Worm (Caenorhabditis elegans) whole organism, L1 larva: Measurements from ENCODE around the gene unc-115.

Source experiments
- C16A3.4 ChIP-seq: fragments of 150-350 bp; optimal IDR thresholded peaks from 2 replicates; lab custom pipeline; 2014; ENCODE audit warnings: missing biosample characterization, missing genetic modification characterization
- Y116A8C.19 ChIP-seq: sonication (generic microtip); optimal IDR thresholded peaks from 2 replicates; lab custom pipeline; 2016; ENCODE audit warnings: missing compliant biosample characterization, missing genetic modification characterization, borderline replicate concordance
- aly-2 ChIP-seq: fragments of 150-350 bp; optimal IDR thresholded peaks from 2 replicates; lab custom pipeline; 2014; ENCODE audit warnings: missing biosample characterization, missing genetic modification characterization
- ama-1 ChIP-seq: fragments of 150-350 bp; optimal IDR thresholded peaks from 2 replicates; lab custom pipeline; 2014
- ceh-63 ChIP-seq: fragments of 200-800 bp; sonication (Bioruptor generic); optimal IDR thresholded peaks from 2 replicates; lab custom pipeline; 2018; ENCODE audit warnings: mild to moderate bottlenecking, missing genetic modification characterization, missing compliant biosample characterization
- ceh-82 ChIP-seq, 3 experiments: fragments of 150-350 bp in 1 of 3; sonication (generic microtip) in 2 of 3; optimal IDR thresholded peaks; 2 replicates each; lab custom pipeline; 2014 to 2017; ENCODE audit warnings: missing biosample characterization in 3 of 3, missing genetic modification characterization in 3 of 3
- ceh-90 ChIP-seq: sonication (generic microtip); optimal IDR thresholded peaks from 2 replicates; lab custom pipeline; 2016; ENCODE audit warnings: missing genetic modification characterization, missing compliant biosample characterization
- dpl-1 ChIP-seq, 3 experiments: fragments of 150-350 bp in 2 of 3; sonication (generic microtip) in 1 of 3; optimal IDR thresholded peaks; 2 replicates each; lab custom pipeline; 2014 to 2017; ENCODE audit warnings: missing biosample characterization in 3 of 3, missing genetic modification characterization in 3 of 3, missing genetic modification reagents in 3 of 3
- efl-1 ChIP-seq, 4 experiments: fragments of 150-350 bp; optimal IDR thresholded peaks in 3 of 4; peaks in 1 of 4; 1 replicate in 1 of 4; 2 replicates in 3 of 4; lab custom pipeline; 2014; ENCODE audit warnings: missing biosample characterization in 2 of 4, missing genetic modification characterization in 2 of 4, missing genetic modification reagents in 2 of 4
- efl-3 ChIP-seq: fragments of 200-800 bp; sonication (Bioruptor generic); optimal IDR thresholded peaks from 2 replicates; lab custom pipeline; 2018; ENCODE audit warnings: mild to moderate bottlenecking, missing genetic modification characterization, missing compliant biosample characterization
- egl-13 ChIP-seq: sonication (generic microtip); optimal IDR thresholded peaks from 2 replicates; lab custom pipeline; 2016; ENCODE audit warnings: missing genotype, missing genetic modification reagents, missing genetic modification characterization, missing compliant biosample characterization
- egl-27 ChIP-seq, 2 experiments: fragments of 150-350 bp in 1 of 2; sonication (generic microtip); optimal IDR thresholded peaks; 3 replicates each; lab custom pipeline; 2017 to 2018; ENCODE audit warnings: missing biosample characterization in 2 of 2, missing genetic modification characterization in 2 of 2, missing genetic modification reagents in 2 of 2
- ets-5 ChIP-seq: fragments of 200-800 bp; sonication (Bioruptor generic); IDR thresholded peaks from 2 replicates; pipeline ENCODE4 v1.3.6; 2022; ENCODE audit warnings: missing genetic modification characterization, missing compliant biosample characterization
- fkh-10 ChIP-seq: sonication (generic microtip); optimal IDR thresholded peaks from 2 replicates; lab custom pipeline; 2017; ENCODE audit warnings: missing biosample characterization, missing genetic modification reagents, missing genetic modification characterization
- fkh-4 ChIP-seq: sonication (generic microtip); optimal IDR thresholded peaks from 2 replicates; lab custom pipeline; 2016; ENCODE audit warnings: missing compliant biosample characterization, missing genetic modification characterization, borderline replicate concordance
- fos-1 ChIP-seq: fragments of 150-350 bp; optimal IDR thresholded peaks from 2 replicates; lab custom pipeline; 2014; ENCODE audit warnings: missing biosample characterization, missing genetic modification characterization
- grh-1 ChIP-seq: fragments of 200-800 bp; sonication (Bioruptor generic); IDR thresholded peaks from 2 replicates; pipeline ENCODE4 v1.3.6; 2022; ENCODE audit warnings: missing genetic modification reagents, missing genetic modification characterization, missing compliant biosample characterization
- hpl-2 ChIP-seq: fragments of 150-350 bp; optimal IDR thresholded peaks from 2 replicates; lab custom pipeline; 2014; ENCODE audit warnings: missing biosample characterization, missing genetic modification reagents, missing genetic modification characterization
- lin-14 ChIP-seq: fragments of 200-800 bp; sonication (Bioruptor generic); optimal IDR thresholded peaks from 2 replicates; lab custom pipeline; 2018; ENCODE audit warnings: mild to moderate bottlenecking, missing genetic modification characterization, moderate library complexity, missing compliant biosample characterization
- lin-15B ChIP-seq: fragments of 150-350 bp; sonication (generic microtip); optimal IDR thresholded peaks from 3 replicates; lab custom pipeline; 2014; ENCODE audit warnings: missing biosample characterization, missing genetic modification characterization
- lin-35 ChIP-seq, 2 experiments: fragments of 150-350 bp; optimal IDR thresholded peaks; 2 replicates each; lab custom pipeline; 2014; ENCODE audit warnings: missing biosample characterization in 2 of 2, missing genetic modification characterization in 2 of 2, missing genetic modification reagents in 2 of 2
- lin-39 ChIP-seq: fragments of 150-350 bp; optimal IDR thresholded peaks from 2 replicates; lab custom pipeline; 2014; ENCODE audit warnings: missing biosample characterization, missing genetic modification reagents, missing genetic modification characterization
- lsy-2 ChIP-seq, 2 experiments: fragments of 150-350 bp; optimal IDR thresholded peaks; 2 replicates each; lab custom pipeline; 2014; ENCODE audit warnings: missing biosample characterization in 2 of 2, missing genetic modification characterization in 2 of 2
- nhr-11 ChIP-seq: fragments of 150-350 bp; optimal IDR thresholded peaks from 2 replicates; lab custom pipeline; 2014; ENCODE audit warnings: missing biosample characterization, missing genetic modification characterization
- nhr-12 ChIP-seq: sonication (generic microtip); optimal IDR thresholded peaks from 2 replicates; lab custom pipeline; 2017; ENCODE audit warnings: missing biosample characterization, missing genetic modification characterization
- nhr-71 ChIP-seq: sonication (generic microtip); optimal IDR thresholded peaks from 2 replicates; lab custom pipeline; 2016; ENCODE audit warnings: mild to moderate bottlenecking, missing genetic modification characterization, moderate library complexity, missing compliant biosample characterization
- nhr-76 ChIP-seq: sonication (generic microtip); optimal IDR thresholded peaks from 2 replicates; lab custom pipeline; 2017; ENCODE audit warnings: missing biosample characterization, missing genetic modification characterization
- nhr-77 ChIP-seq: fragments of 150-350 bp; optimal IDR thresholded peaks from 2 replicates; lab custom pipeline; 2014; ENCODE audit warnings: missing biosample characterization, missing genetic modification characterization
- nhr-84 ChIP-seq: sonication (generic microtip); optimal IDR thresholded peaks from 2 replicates; lab custom pipeline; 2017; ENCODE audit warnings: missing biosample characterization, missing genetic modification characterization
- nhr-85 ChIP-seq: sonication (generic microtip); peaks from one replicate; lab custom pipeline; 2016; ENCODE audit warnings: missing genetic modification characterization, inconsistent platforms, missing compliant biosample characterization
- nhr-90 ChIP-seq: sonication (generic microtip); optimal IDR thresholded peaks from 2 replicates; lab custom pipeline; 2016; ENCODE audit warnings: mild to moderate bottlenecking, missing genetic modification characterization, missing compliant biosample characterization; ENCODE audit not compliant: poor library complexity
- rnt-1 ChIP-seq: sonication (generic microtip); optimal IDR thresholded peaks from 2 replicates; lab custom pipeline; 2016; ENCODE audit warnings: mild to moderate bottlenecking, missing genetic modification characterization, moderate library complexity, missing compliant biosample characterization
- skn-1 ChIP-seq: fragments of 150-350 bp; optimal IDR thresholded peaks from 2 replicates; lab custom pipeline; 2014; ENCODE audit warnings: missing biosample characterization, missing genetic modification characterization
- snu-23 ChIP-seq: sonication (generic microtip); optimal IDR thresholded peaks from 2 replicates; lab custom pipeline; 2016; ENCODE audit warnings: missing genetic modification characterization, missing compliant biosample characterization
- sptf-1 ChIP-seq: fragments of 150-350 bp; optimal IDR thresholded peaks from 2 replicates; lab custom pipeline; 2014; ENCODE audit warnings: missing biosample characterization, missing genetic modification characterization
- sup-37 ChIP-seq: fragments of 200-800 bp; sonication (Bioruptor generic); optimal IDR thresholded peaks from 2 replicates; lab custom pipeline; 2018; ENCODE audit warnings: mild to moderate bottlenecking, missing genetic modification characterization, missing compliant biosample characterization
- tbx-2 ChIP-seq: sonication (generic microtip); optimal IDR thresholded peaks from 2 replicates; lab custom pipeline; 2016; ENCODE audit warnings: missing genetic modification characterization, missing compliant biosample characterization
- unc-130 ChIP-seq: fragments of 150-350 bp; optimal IDR thresholded peaks from 2 replicates; lab custom pipeline; 2017; ENCODE audit warnings: missing biosample characterization, missing genetic modification characterization, inconsistent platforms
- unc-86 ChIP-seq: sonication (generic microtip); optimal IDR thresholded peaks from 2 replicates; lab custom pipeline; 2016; ENCODE audit warnings: missing genetic modification characterization, missing compliant biosample characterization
- xbp-1 ChIP-seq: sonication (generic microtip); optimal IDR thresholded peaks from 2 replicates; lab custom pipeline; 2016; ENCODE audit warnings: missing genetic modification characterization, missing compliant biosample characterization
- zag-1 ChIP-seq: fragments of 150-350 bp; optimal IDR thresholded peaks from 2 replicates; lab custom pipeline; 2014; ENCODE audit warnings: missing biosample characterization, missing genetic modification characterization

The unc-115 gene

ce11 chrX:10123015-10123414, 23.7 kb upstream of the unc-115 start:
- no peak for TF ChIP-seq xbp-1 (tag; lab: Kevin White, UChicago)
- no peak for TF ChIP-seq nhr-77 (tag; lab: Kevin White, UChicago)
- TF ChIP-seq ceh-63 (GFP tag; lab: Kevin White, UChicago), result no peak
- TF ChIP-seq zag-1 (tag; lab: Kevin White, UChicago), result no peak
- TF ChIP-seq fos-1 (tag; lab: Kevin White, UChicago), result no peak
- TF ChIP-seq nhr-76 (tag; lab: Kevin White, UChicago), result no peak
- no peak for TF ChIP-seq snu-23
- TF ChIP-seq fkh-10 (GFP tag; lab: Kevin White, UChicago), result no peak
- TF ChIP-seq Y116A8C.19 (tag; lab: Kevin White, UChicago), result no peak
- no peak for TF ChIP-seq ceh-90 (tag; lab: Kevin White, UChicago)
- TF ChIP-seq unc-86 (tag; lab: Kevin White, UChicago), result no peak
- TF ChIP-seq aly-2 (tag; lab: Kevin White, UChicago), result no peak
- TF ChIP-seq nhr-84 (tag; lab: Kevin White, UChicago), result no peak
- TF ChIP-seq egl-13 (tag; lab: Kevin White, UChicago), result no peak
- TF ChIP-seq efl-3 (GFP tag; lab: Kevin White, UChicago), result no peak
- TF ChIP-seq sup-37 (GFP tag; lab: Kevin White, UChicago), result no peak
- no peak for TF ChIP-seq ceh-82 (tag; optimal IDR thresholded peaks at IDR 0.05; lab: Kevin White, UChicago)
- TF ChIP-seq hpl-2 (GFP tag; lab: Kevin White, UChicago), result no peak
- no peak for TF ChIP-seq sptf-1 (tag; lab: Kevin White, UChicago)
- no peak for TF ChIP-seq grh-1 (GFP tag; lab: Robert Waterston, UW)

- TF ChIP-seq efl-1 (optimal IDR thresholded peaks at IDR 0.05; lab: Kevin White, UChicago) (no peak), efl-1 (GFP tag; optimal IDR thresholded peaks at IDR 0.05 in 1 of 2; lab: Kevin White, UChicago) (peak in 1 of 2 experiments; percentile 86), skn-1 (tag; lab: Kevin White, UChicago) (peak; percentile 9), fkh-4 (tag; lab: Kevin White, UChicago) (no peak), ets-5 (GFP tag; lab: Robert Waterston, UW) (no peak), ama-1 (lab: Kevin White, UChicago) (no peak), rnt-1 (tag; lab: Kevin White, UChicago) (peak; percentile 40), lsy-2 (tag; optimal IDR thresholded peaks at IDR 0.05; lab: Kevin White, UChicago) (peak in 1 of 2 experiments; percentile 26), C16A3.4 (tag; lab: Kevin White, UChicago) (peak; percentile 19), tbx-2 (no peak), nhr-85 (tag; lab: Kevin White, UChicago) (no peak), lin-35 (GFP tag; optimal IDR thresholded peaks at IDR 0.05; lab: Kevin White, UChicago) (no peak), unc-86 (tag; lab: Kevin White, UChicago) (no peak), nhr-77 (tag; lab: Kevin White, UChicago) (no peak), unc-130 (peak; percentile 22), nhr-11 (tag; lab: Kevin White, UChicago) (no peak), lin-15B (tag; lab: Kevin White, UChicago) (no peak), egl-27 (tag; optimal IDR thresholded peaks at IDR 0.05; lab: Kevin White, UChicago) (no peak), nhr-71 (peak; percentile 24), dpl-1 (GFP tag; optimal IDR thresholded peaks at IDR 0.05; lab: Kevin White, UChicago) (no peak), snu-23 (peak; percentile 28)
- TF ChIP-seq, all 84 proteins: peak for 8
These were observed 22.4 kb upstream of the unc-115 start for ce11 chrX:10124338-10124737.

- TF ChIP-seq rnt-1 (tag; lab: Kevin White, UChicago) (peak; percentile 66), nhr-12 (tag; lab: Kevin White, UChicago) (no peak), nhr-90 (tag; lab: Kevin White, UChicago) (no peak), lin-14 (GFP tag; lab: Kevin White, UChicago) (peak; percentile 68), nhr-71 (peak; percentile 31), unc-130 (no peak), lin-39 (tag; lab: Kevin White, UChicago) (peak; percentile 33)
These were observed 16.5 kb upstream of the unc-115 start for ce11 chrX:10130159-10130558.
